Worm (Caenorhabditis elegans) whole organism, L1 larva: ENCODE data around the gene M176.16.

Experiments used
- ama-1 ChIP-seq: fragments of 150-350 bp; optimal IDR thresholded peaks from 2 replicates; lab custom pipeline; 2014
- ceh-63 ChIP-seq: fragments of 200-800 bp; sonication (Bioruptor generic); optimal IDR thresholded peaks from 2 replicates; lab custom pipeline; 2018; ENCODE audit warnings: mild to moderate bottlenecking, missing genetic modification characterization, missing compliant biosample characterization
- ces-1 ChIP-seq: fragments of 150-350 bp; optimal IDR thresholded peaks from 2 replicates; lab custom pipeline; 2014; ENCODE audit warnings: missing biosample characterization, missing genetic modification reagents, missing genetic modification characterization
- dsc-1 ChIP-seq: sonication (generic microtip); optimal IDR thresholded peaks from 2 replicates; lab custom pipeline; 2016; ENCODE audit warnings: mild to moderate bottlenecking, missing genetic modification characterization, missing compliant biosample characterization
- elt-3 ChIP-seq, 6 experiments: fragments of 150-350 bp in 1 of 6; sonication (generic microtip); optimal IDR thresholded peaks; 2 replicates each; lab custom pipeline; 2017 to 2018; ENCODE audit warnings: missing biosample characterization in 6 of 6, missing genetic modification characterization in 6 of 6, inconsistent platforms in 1 of 6
- fos-1 ChIP-seq: fragments of 150-350 bp; optimal IDR thresholded peaks from 2 replicates; lab custom pipeline; 2014; ENCODE audit warnings: missing biosample characterization, missing genetic modification characterization
- nhr-11 ChIP-seq: fragments of 150-350 bp; optimal IDR thresholded peaks from 2 replicates; lab custom pipeline; 2014; ENCODE audit warnings: missing biosample characterization, missing genetic modification characterization
- nhr-77 ChIP-seq: fragments of 150-350 bp; optimal IDR thresholded peaks from 2 replicates; lab custom pipeline; 2014; ENCODE audit warnings: missing biosample characterization, missing genetic modification characterization

DNA sequence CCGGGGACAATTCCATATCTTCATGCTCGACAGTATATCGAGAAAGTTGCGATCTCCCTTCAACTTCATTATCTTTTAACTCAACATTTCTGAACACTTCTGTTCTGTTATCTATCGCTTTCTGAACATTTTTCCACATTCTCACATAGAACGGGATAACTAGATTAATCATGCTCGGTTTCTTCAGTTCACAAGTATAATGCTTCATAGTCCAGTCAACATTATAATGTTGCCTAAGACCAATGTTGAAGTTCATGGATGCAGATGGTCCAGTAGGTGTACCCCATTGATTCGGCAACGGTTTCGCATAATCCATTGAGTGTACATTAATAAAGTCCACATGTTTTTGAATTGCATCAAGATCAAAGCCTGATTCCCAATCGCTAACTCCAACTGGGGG lies 20.5 kb downstream of the M176.16 start:
- TF ChIP-seq fos-1 (tag; lab: Kevin White, UChicago) = no peak
- TF ChIP-seq ces-1 = no peak
- no peak for TF ChIP-seq dsc-1 (tag; lab: Kevin White, UChicago)
- TF ChIP-seq ceh-63 = no peak
- TF ChIP-seq nhr-11 (tag; lab: Kevin White, UChicago) = no peak
- TF ChIP-seq ama-1 (lab: Kevin White, UChicago) = no peak
- no peak for TF ChIP-seq nhr-77
- no peak for TF ChIP-seq elt-3 (tag; optimal IDR thresholded peaks at IDR 0.05; lab: Kevin White, UChicago)
